Worm (Caenorhabditis elegans) whole organism, mixed stage, embryonic: ENCODE data around the gene F35F10.14.

Experiments used
- blmp-1 ChIP-seq: fragments of 150-350 bp; optimal IDR thresholded peaks from 2 replicates; lab custom pipeline; 2014; ENCODE audit warnings: missing biosample characterization, missing genetic modification characterization
- ces-1 ChIP-seq: fragments of 150-350 bp; optimal IDR thresholded peaks from 2 replicates; lab custom pipeline; 2014; ENCODE audit warnings: missing biosample characterization, missing genetic modification reagents, missing genetic modification characterization
- cnd-1 ChIP-seq: fragments of 200-800 bp; sonication (Bioruptor generic); optimal IDR thresholded peaks from 2 replicates; lab custom pipeline; 2018; ENCODE audit warnings: mild to moderate bottlenecking, missing genetic modification characterization, missing compliant biosample characterization
- elt-1 ChIP-seq: sonication (generic microtip); optimal IDR thresholded peaks from 2 replicates; lab custom pipeline; 2017; ENCODE audit warnings: missing genetic modification characterization, mild to moderate bottlenecking, missing compliant biosample characterization, antibody characterized with exemption, moderate library complexity, borderline replicate concordance; ENCODE audit not compliant: insufficient read depth
- ham-2 ChIP-seq: fragments of 200-800 bp; sonication (Bioruptor generic); optimal IDR thresholded peaks from 2 replicates; lab custom pipeline; 2018; ENCODE audit warnings: mild to moderate bottlenecking, missing genetic modification characterization, missing compliant biosample characterization
- mab-5 ChIP-seq: fragments of 150-350 bp; optimal IDR thresholded peaks from 2 replicates; lab custom pipeline; 2014; ENCODE audit warnings: missing biosample characterization, missing genetic modification characterization
- mep-1 ChIP-seq: fragments of 150-350 bp; optimal IDR thresholded peaks from 2 replicates; lab custom pipeline; 2017; ENCODE audit warnings: missing biosample characterization, missing genetic modification reagents, missing genetic modification characterization, inconsistent platforms
- nhr-12 ChIP-seq: fragments of 150-350 bp; optimal IDR thresholded peaks from 2 replicates; lab custom pipeline; 2014; ENCODE audit warnings: missing biosample characterization, missing genetic modification characterization
- nhr-28 ChIP-seq: fragments of 150-350 bp; optimal IDR thresholded peaks from 2 replicates; lab custom pipeline; 2014; ENCODE audit warnings: missing biosample characterization, missing genetic modification characterization
- nhr-76 ChIP-seq: sonication (generic microtip); optimal IDR thresholded peaks from 2 replicates; lab custom pipeline; 2017; ENCODE audit warnings: missing biosample characterization, missing genetic modification characterization
- pha-4 ChIP-seq: fragments of 150-350 bp; optimal IDR thresholded peaks from 2 replicates; lab custom pipeline; 2018; ENCODE audit warnings: missing biosample characterization, missing genetic modification reagents, missing genetic modification characterization
- unc-120 ChIP-seq: sonication (generic microtip); optimal IDR thresholded peaks from 2 replicates; lab custom pipeline; 2017; ENCODE audit warnings: missing genetic modification characterization, missing compliant biosample characterization; ENCODE audit not compliant: poor library complexity, severe bottlenecking
- zip-8 ChIP-seq: fragments of 150-350 bp; optimal IDR thresholded peaks from 2 replicates; lab custom pipeline; 2014; ENCODE audit warnings: missing biosample characterization, missing genetic modification characterization
- ztf-11 ChIP-seq: fragments of 150-350 bp; optimal IDR thresholded peaks from 2 replicates; lab custom pipeline; 2014; ENCODE audit warnings: missing biosample characterization, missing genetic modification characterization

ce11 chrV:3342504-3342903, 22.6 kb upstream of the F35F10.14 start, which contains the start of gene C17B7.3:
- TF ChIP-seq pha-4 (no peak), mab-5 (tag; lab: Kevin White, UChicago) (no peak), nhr-12 (tag; lab: Kevin White, UChicago) (no peak), cnd-1 (tag; lab: Kevin White, UChicago) (no peak), mep-1 (tag; lab: Kevin White, UChicago) (no peak), ces-1 (GFP tag; lab: Kevin White, UChicago) (no peak), ham-2 (no peak), unc-120 (tag; lab: Kevin White, UChicago) (no peak), elt-1 (tag; lab: Kevin White, UChicago) (no peak), ztf-11 (tag; lab: Kevin White, UChicago) (no peak), blmp-1 (tag; lab: Kevin White, UChicago) (no peak), zip-8 (no peak), nhr-76 (tag; lab: Kevin White, UChicago) (no peak), nhr-28 (tag; lab: Kevin White, UChicago) (no peak)
